Worm (Caenorhabditis elegans) whole organism, L3 larva: ENCODE data around the gene prcc-1.

Experiments
- nhr-11 ChIP-seq: fragments of 150-350 bp; optimal IDR thresholded peaks from 2 replicates; lab custom pipeline; 2014; ENCODE audit warnings: missing biosample characterization, missing genetic modification characterization
- unc-39 ChIP-seq: sonication (generic microtip); optimal IDR thresholded peaks from 4 replicates; lab custom pipeline; 2017; ENCODE audit warnings: missing biosample characterization, missing genetic modification characterization

DNA sequence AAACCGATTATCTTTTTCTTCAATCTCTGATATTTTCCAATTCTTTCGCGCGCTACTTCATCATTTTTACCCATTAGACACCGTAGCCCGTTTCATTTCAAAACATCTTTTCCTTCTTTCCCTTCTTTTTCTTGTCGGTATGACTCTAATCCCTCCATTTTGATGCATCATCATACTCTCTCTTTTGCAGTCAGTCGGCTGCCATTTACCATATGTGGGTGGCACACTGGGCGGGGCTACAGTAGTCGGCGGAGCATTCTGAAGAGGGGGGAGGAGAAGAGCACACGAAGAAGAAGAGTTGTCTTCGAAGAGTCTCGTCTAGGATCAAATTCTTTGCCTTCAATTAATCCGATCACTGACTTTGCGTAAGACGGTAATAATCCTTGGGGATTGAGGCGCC, 25.2 kb upstream of the prcc-1 start, which contains the start of gene unc-30:
- TF ChIP-seq unc-39 (tag; lab: Kevin White, UChicago) (no peak), nhr-11 (tag; lab: Kevin White, UChicago) (no peak)
